Fruit fly (Drosophila melanogaster): ENCODE measurements around the gene CG32228.

The CG32228 gene

dm6 chr3L:20247513-20248173 is 18.0 kb upstream of the CG32228 start, which contains the start of gene rdgC (continued):
- no peak for TF ChIP-seq sc (optimal IDR thresholded peaks at IDR 0.05)
- TF ChIP-seq sc (GFP tag; optimal IDR thresholded peaks at IDR 0.05), result peak; percentile 83
- peak; percentile 94 for TF ChIP-seq ems (GFP tag; optimal IDR thresholded peaks at IDR 0.05)
- peak; percentile 95 for TF ChIP-seq repo (GFP tag; optimal IDR thresholded peaks at IDR 0.05)
- TF ChIP-seq TFAM (GFP tag; optimal IDR thresholded peaks at IDR 0.05), result peak; percentile 77
- peak; percentile 60 for TF ChIP-seq gt (GFP tag; IDR thresholded peaks at IDR 0.05)
- TF ChIP-seq CG3838 (GFP tag; optimal IDR thresholded peaks at IDR 0.05), result peak; percentile 75
- TF ChIP-seq Eip74EF (GFP tag; optimal IDR thresholded peaks at IDR 0.05), result peak in 1 of 2 experiments; percentile 96
- TF ChIP-seq CG34422 (GFP tag; IDR thresholded peaks at IDR 0.05), result peak; percentile 95
- TF ChIP-seq Ets65A (GFP tag), result peak; percentile 99
- TF ChIP-seq CG7786 (GFP tag; optimal IDR thresholded peaks at IDR 0.05), result peak; percentile 96
- TF ChIP-seq Dref (GFP tag; IDR thresholded peaks at IDR 0.05), result 0 out of 2 replicates have a peak, but pooled peaks have one; percentile 30
- peak; percentile 94 for TF ChIP-seq Dad (GFP tag; optimal IDR thresholded peaks at IDR 0.05)
- TF ChIP-seq CG12155 (GFP tag; optimal IDR thresholded peaks at IDR 0.05), result peak; percentile 91
- peak; percentile 91 for TF ChIP-seq CG9817 (tag; optimal IDR thresholded peaks at IDR 0.05)
- TF ChIP-seq CG8388 (GFP tag; optimal IDR thresholded peaks at IDR 0.05), result peak; percentile 92
- TF ChIP-seq psq (GFP tag; optimal IDR thresholded peaks at IDR 0.05), result peak; percentile 78
- no peak for TF ChIP-seq Lpt (GFP tag; optimal IDR thresholded peaks at IDR 0.05)
- TF ChIP-seq CG17802 (tag; optimal IDR thresholded peaks at IDR 0.05), result peak; percentile 85
- TF ChIP-seq zen2 (GFP tag; IDR thresholded peaks at IDR 0.05; ENCODE audit: partially characterized antibody), result no peak
- peak; percentile 77 for TF ChIP-seq CG10543 (GFP tag; optimal IDR thresholded peaks at IDR 0.05)
- TF ChIP-seq tio (GFP tag; optimal IDR thresholded peaks at IDR 0.05), result peak; percentile 92
- TF ChIP-seq Nf-YA (GFP tag; IDR thresholded peaks at IDR 0.05), result peak; percentile 95
- TF ChIP-seq CG32772 (GFP tag; IDR thresholded peaks at IDR 0.05), result peak; percentile 95
- peak; percentile 61 for TF ChIP-seq CG15696 (tag; optimal IDR thresholded peaks at IDR 0.05)
- TF ChIP-seq pho (GFP tag; optimal IDR thresholded peaks at IDR 0.05), result peak; percentile 94
- TF ChIP-seq CG17186 (GFP tag; optimal IDR thresholded peaks at IDR 0.05), result peak; percentile 77
- peak; percentile 95 for TF ChIP-seq CG15011 (GFP tag; optimal IDR thresholded peaks at IDR 0.05)
- TF ChIP-seq CG10654 (GFP tag; optimal IDR thresholded peaks at IDR 0.05), result peak; percentile 94
- TF ChIP-seq nom (GFP tag; optimal IDR thresholded peaks at IDR 0.05), result no peak
- peak; percentile 88 for TF ChIP-seq CG2875 (GFP tag; optimal IDR thresholded peaks at IDR 0.05)
- peak; percentile 89 for TF ChIP-seq trem (tag; optimal IDR thresholded peaks at IDR 0.05)
- TF ChIP-seq CG11456 (GFP tag; IDR thresholded peaks at IDR 0.05), result peak; percentile 94
- peak; percentile 94 for TF ChIP-seq Oaz (GFP tag; IDR thresholded peaks at IDR 0.05)
- TF ChIP-seq Hr3 (GFP tag; optimal IDR thresholded peaks at IDR 0.05), result peak; percentile 90
- no peak for TF ChIP-seq hth (optimal IDR thresholded peaks at IDR 0.05)
- peak; percentile 94 for TF ChIP-seq Blimp-1 (GFP tag; optimal IDR thresholded peaks at IDR 0.05)
- TF ChIP-seq CG1602 (GFP tag; optimal IDR thresholded peaks at IDR 0.05), result peak; percentile 90
- peak; percentile 62; the same call in 1 of the 2 replicates for TF ChIP-seq CG8765 (GFP tag; IDR thresholded peaks at IDR 0.05)
- peak; percentile 82 for TF ChIP-seq sqz (GFP tag; optimal IDR thresholded peaks at IDR 0.05)
- no peak; the same call in 1 of the 2 replicates for TF ChIP-seq dan (GFP tag; IDR thresholded peaks at IDR 0.05)
- TF ChIP-seq CTCF (GFP tag; optimal IDR thresholded peaks at IDR 0.05), result peak; percentile 62
- TF ChIP-seq CG10147 (GFP tag; optimal IDR thresholded peaks at IDR 0.05), result peak; percentile 96
- peak; percentile 96 for TF ChIP-seq CG11504 (tag; optimal IDR thresholded peaks at IDR 0.05)
- peak; percentile 95 for TF ChIP-seq CG18764 (GFP tag; optimal IDR thresholded peaks at IDR 0.05)
- peak; percentile 22 for TF ChIP-seq ac (GFP tag; optimal IDR thresholded peaks at IDR 0.05)
- TF ChIP-seq sna (GFP tag; IDR thresholded peaks at IDR 0.05; ENCODE audit: partially characterized antibody), result no peak
- peak; percentile 92 for TF ChIP-seq CG13894 (tag; optimal IDR thresholded peaks at IDR 0.05)
- peak; percentile 96 for TF ChIP-seq Aef1 (GFP tag; IDR thresholded peaks at IDR 0.05)
- peak; percentile 15 for TF ChIP-seq Elba2 (GFP tag; optimal IDR thresholded peaks at IDR 0.05)
- TF ChIP-seq trh (GFP tag; optimal IDR thresholded peaks at IDR 0.05), result peak; percentile 89
